Fruit fly (Drosophila melanogaster) whole organism, embryonic: ENCODE measurements around the gene Bsg.
A peak's percentile ranks its signal among the peaks of the same experiment; 100 is the strongest.

ENCODE experiments used
- Bgb ChIP-seq: fragments of 200-800 bp; sonication (Bioruptor generic); IDR thresholded peaks from 2 replicates; pipeline ENCODE4 v1.3.6; 2022; ENCODE audit warnings: missing biosample characterization, missing genetic modification characterization; ENCODE audit not compliant: partially characterized antibody
- Bteb2 ChIP-seq: fragments of 200-800 bp; sonication (Bioruptor generic); optimal IDR thresholded peaks from 2 replicates; lab custom pipeline; 2016; ENCODE audit warnings: missing biosample characterization, missing genetic modification characterization
- CG10267 ChIP-seq: fragments of 200-800 bp; sonication (Bioruptor generic); optimal IDR thresholded peaks from 2 replicates; lab custom pipeline; 2018; ENCODE audit warnings: missing biosample characterization, mild to moderate bottlenecking, missing genetic modification characterization, moderate library complexity
- CG10274 ChIP-seq: fragments of 200-800 bp; sonication (Bioruptor generic); optimal IDR thresholded peaks from 3 replicates; lab custom pipeline; 2017; ENCODE audit warnings: missing biosample characterization, mild to moderate bottlenecking, missing genetic modification characterization
- CG12155 ChIP-seq: fragments of 200-800 bp; sonication (Bioruptor generic); optimal IDR thresholded peaks from 3 replicates; lab custom pipeline; 2016; ENCODE audit warnings: missing biosample characterization, missing genetic modification characterization
- CG12744 ChIP-seq: fragments of 200-800 bp; sonication (Bioruptor generic); optimal IDR thresholded peaks from 2 replicates; lab custom pipeline; 2016; ENCODE audit warnings: missing biosample characterization, missing genetic modification characterization
- CG12769 ChIP-seq: fragments of 200-800 bp; sonication (Bioruptor generic); optimal IDR thresholded peaks from 2 replicates; lab custom pipeline; 2019; ENCODE audit warnings: missing biosample characterization, mild to moderate bottlenecking, missing genetic modification characterization, moderate library complexity
- CG13424 ChIP-seq: fragments of 200-800 bp; sonication (Bioruptor generic); optimal IDR thresholded peaks from 2 replicates; lab custom pipeline; 2019; ENCODE audit warnings: missing biosample characterization, mild to moderate bottlenecking, missing genetic modification characterization, moderate library complexity
- CG13775 ChIP-seq: fragments of 200-800 bp; sonication (Bioruptor generic); optimal IDR thresholded peaks from 3 replicates; lab custom pipeline; 2017; ENCODE audit warnings: missing biosample characterization, mild to moderate bottlenecking, missing genetic modification characterization
- CG17186 ChIP-seq: fragments of 200-800 bp; sonication (Bioruptor generic); optimal IDR thresholded peaks from 3 replicates; lab custom pipeline; 2017; ENCODE audit warnings: missing biosample characterization, missing genetic modification reagents, missing genetic modification characterization
- CG18011 ChIP-seq: fragments of 200-800 bp; sonication (Bioruptor generic); optimal IDR thresholded peaks from 2 replicates; lab custom pipeline; 2017; ENCODE audit warnings: missing biosample characterization, missing genetic modification characterization, mild to moderate bottlenecking, moderate library complexity, missing genotype
- CG34224 ChIP-seq: fragments of 200-800 bp; sonication (Bioruptor generic); IDR thresholded peaks from 3 replicates; pipeline ENCODE4 v1.3.6; 2022; ENCODE audit warnings: missing biosample characterization, missing genetic modification characterization; ENCODE audit not compliant: partially characterized antibody
- CG4360 ChIP-seq: fragments of 200-800 bp; sonication (Bioruptor generic); IDR thresholded peaks from 2 replicates; pipeline ENCODE4 v1.3.6; 2022; ENCODE audit warnings: missing biosample characterization, missing genetic modification characterization
- CG5953 ChIP-seq: fragments of 200-800 bp; sonication (Bioruptor generic); IDR thresholded peaks from 2 replicates; pipeline ENCODE4 v1.3.6; 2022; ENCODE audit warnings: missing biosample characterization, missing genetic modification characterization
- CG6175 ChIP-seq: fragments of 200-800 bp; sonication (Bioruptor generic); IDR thresholded peaks from 3 replicates; pipeline ENCODE4 v1.3.6; 2022; ENCODE audit warnings: missing biosample characterization, missing genetic modification characterization
- CG7357 ChIP-seq: fragments of 200-800 bp; sonication (Bioruptor generic); IDR thresholded peaks from 3 replicates; pipeline ENCODE4 v1.3.6; 2022; ENCODE audit warnings: missing biosample characterization, missing genetic modification characterization
- CG7928 ChIP-seq: fragments of 200-800 bp; sonication (Bioruptor generic); optimal IDR thresholded peaks from 2 replicates; lab custom pipeline; 2017; ENCODE audit warnings: missing biosample characterization, mild to moderate bottlenecking, missing genetic modification characterization
- CG8924 ChIP-seq: fragments of 200-800 bp; optimal IDR thresholded peaks from 3 replicates; lab custom pipeline; 2019; ENCODE audit warnings: missing biosample characterization, mild to moderate bottlenecking, missing genetic modification characterization, moderate library complexity
- CG9215 ChIP-seq: fragments of 200-800 bp; sonication (Bioruptor generic); IDR thresholded peaks from 2 replicates; pipeline ENCODE4 v1.3.6; 2022; ENCODE audit warnings: missing biosample characterization, missing genetic modification characterization
- CG9932 ChIP-seq: fragments of 200-800 bp; sonication (Bioruptor generic); IDR thresholded peaks from 2 replicates; pipeline ENCODE4 v1.3.6; 2022; ENCODE audit warnings: missing biosample characterization, missing genetic modification characterization
- CoRest ChIP-seq: fragments of 200-800 bp; sonication (Bioruptor generic); optimal IDR thresholded peaks from 3 replicates; lab custom pipeline; 2018; ENCODE audit warnings: missing biosample characterization, mild to moderate bottlenecking, missing genetic modification characterization, moderate library complexity
- Dip2 ChIP-seq: fragments of 200-800 bp; sonication (Bioruptor generic); IDR thresholded peaks from 2 replicates; pipeline ENCODE4 v1.3.6; 2022; ENCODE audit warnings: missing biosample characterization, missing genetic modification characterization
- Eip74EF ChIP-seq, 2 experiments: fragments of 200-800 bp in 1 of 2; fragments of >200 bp in 1 of 2; sonication (Bioruptor generic) in 1 of 2; optimal IDR thresholded peaks; 2 replicates each; lab custom pipeline; 2017 to 2019; ENCODE audit warnings: missing biosample characterization in 2 of 2, missing genetic modification characterization in 2 of 2, mild to moderate bottlenecking in 1 of 2, moderate library complexity in 1 of 2
- H15 ChIP-seq: fragments of 200-800 bp; sonication (Bioruptor generic); IDR thresholded peaks from 3 replicates; pipeline ENCODE4 v1.3.6; 2022; ENCODE audit warnings: missing biosample characterization, missing genetic modification characterization
- H2.0 ChIP-seq: fragments of 200-800 bp; sonication (Bioruptor generic); IDR thresholded peaks from 2 replicates; pipeline ENCODE4 v1.3.6; 2022; ENCODE audit warnings: missing biosample characterization, missing genetic modification characterization
- Hey ChIP-seq: fragments of 200-800 bp; sonication (Bioruptor generic); optimal IDR thresholded peaks from 3 replicates; lab custom pipeline; 2018; ENCODE audit warnings: missing biosample characterization, mild to moderate bottlenecking, missing genetic modification characterization
- Hr78 ChIP-seq, 2 experiments: fragments of 200-800 bp in 1 of 2; fragments of >200 bp in 1 of 2; sonication (Bioruptor generic) in 1 of 2; optimal IDR thresholded peaks; 2 replicates each; lab custom pipeline; 2017 to 2019; ENCODE audit warnings: missing biosample characterization in 2 of 2, missing genetic modification characterization in 2 of 2, mild to moderate bottlenecking in 1 of 2, moderate library complexity in 1 of 2
- Lhr ChIP-seq: fragments of 200-800 bp; sonication (Bioruptor generic); optimal IDR thresholded peaks from 3 replicates; lab custom pipeline; 2017; ENCODE audit warnings: mild to moderate bottlenecking, missing biosample characterization, missing genetic modification reagents, missing genetic modification characterization
- NFAT ChIP-seq: fragments of 200-800 bp; sonication (Bioruptor generic); IDR thresholded peaks from 2 replicates; pipeline ENCODE4 v1.3.6; 2022; ENCODE audit warnings: missing biosample characterization, missing genetic modification characterization
- Nf-YB ChIP-seq: fragments of 200-800 bp; sonication (Bioruptor generic); optimal IDR thresholded peaks from 3 replicates; lab custom pipeline; 2019; ENCODE audit warnings: missing biosample characterization, mild to moderate bottlenecking, missing genetic modification characterization, moderate library complexity
- Side ChIP-seq: fragments of 200-800 bp; sonication (Bioruptor generic); optimal IDR thresholded peaks from 2 replicates; lab custom pipeline; 2016; ENCODE audit warnings: missing biosample characterization, missing genetic modification characterization
- Ssrp ChIP-seq: fragments of 200-800 bp; sonication (Bioruptor generic); optimal IDR thresholded peaks from 2 replicates; lab custom pipeline; 2018; ENCODE audit warnings: missing biosample characterization, mild to moderate bottlenecking, missing genetic modification characterization, moderate library complexity
- Stat92E ChIP-seq, 3 experiments: fragments of >200 bp in 2 of 3; fragments of 200-800 bp in 1 of 3; sonication (Bioruptor generic) in 1 of 3; optimal IDR thresholded peaks; 2 replicates each; lab custom pipeline; 2017 to 2019; ENCODE audit warnings: missing biosample characterization in 3 of 3, missing genetic modification characterization in 3 of 3, mild to moderate bottlenecking in 1 of 3, moderate library complexity in 1 of 3
- bab2 ChIP-seq: fragments of 200-800 bp; sonication (Bioruptor generic); optimal IDR thresholded peaks from 2 replicates; lab custom pipeline; 2016; ENCODE audit warnings: missing biosample characterization, missing genetic modification characterization
- gce ChIP-seq: fragments of 200-800 bp; sonication (Bioruptor generic); IDR thresholded peaks from 3 replicates; pipeline ENCODE4 v1.3.6; 2022; ENCODE audit warnings: missing biosample characterization, missing genetic modification characterization
- gcm ChIP-seq: fragments of 200-800 bp; sonication (Bioruptor generic); optimal IDR thresholded peaks from 2 replicates; lab custom pipeline; 2019; ENCODE audit warnings: missing biosample characterization, mild to moderate bottlenecking, missing genetic modification characterization, moderate library complexity
- gsb ChIP-seq: fragments of 200-800 bp; sonication (Bioruptor generic); IDR thresholded peaks from 2 replicates; pipeline ENCODE4 v1.3.6; 2022; ENCODE audit warnings: missing biosample characterization, missing genetic modification characterization
- gsb-n ChIP-seq: fragments of 200-800 bp; sonication (Bioruptor generic); optimal IDR thresholded peaks from 3 replicates; lab custom pipeline; 2018; ENCODE audit warnings: missing biosample characterization, mild to moderate bottlenecking, missing genetic modification characterization
- hb ChIP-seq: fragments of 200-800 bp; sonication (Bioruptor generic); IDR thresholded peaks from 3 replicates; pipeline ENCODE4 v1.3.6; 2022; ENCODE audit warnings: missing biosample characterization, missing genetic modification characterization; ENCODE audit not compliant: partially characterized antibody
- hbn ChIP-seq: fragments of 200-800 bp; sonication (Bioruptor generic); IDR thresholded peaks from 2 replicates; pipeline ENCODE4 v1.3.6; 2022; ENCODE audit warnings: missing biosample characterization, missing genetic modification characterization; ENCODE audit not compliant: partially characterized antibody
- jigr1 ChIP-seq: fragments of 200-800 bp; sonication (Bioruptor generic); IDR thresholded peaks from 3 replicates; pipeline ENCODE4 v1.3.6; 2022; ENCODE audit warnings: missing biosample characterization, missing genetic modification characterization
- mirr ChIP-seq: fragments of 200-800 bp; sonication (Bioruptor generic); optimal IDR thresholded peaks from 3 replicates; lab custom pipeline; 2018; ENCODE audit warnings: missing biosample characterization, mild to moderate bottlenecking, missing genetic modification characterization
- mld ChIP-seq: fragments of 200-800 bp; sonication (Bioruptor generic); IDR thresholded peaks from 3 replicates; pipeline ENCODE4 v1.3.6; 2022; ENCODE audit warnings: missing biosample characterization, missing genetic modification characterization; ENCODE audit not compliant: partially characterized antibody
- pros ChIP-seq: fragments of 200-800 bp; sonication (Bioruptor generic); optimal IDR thresholded peaks from 3 replicates; lab custom pipeline; 2019; ENCODE audit warnings: missing biosample characterization, mild to moderate bottlenecking, missing genetic modification characterization, moderate library complexity
- schlank ChIP-seq: fragments of 200-800 bp; sonication (Bioruptor generic); optimal IDR thresholded peaks from 2 replicates; lab custom pipeline; 2018; ENCODE audit warnings: missing biosample characterization, mild to moderate bottlenecking, missing genetic modification characterization
- sens ChIP-seq: fragments of 200-800 bp; sonication (Bioruptor generic); peaks from one replicate; lab custom pipeline; 2016; ENCODE audit warnings: missing biosample characterization, missing genetic modification characterization
- ssp ChIP-seq: fragments of 200-800 bp; sonication (Bioruptor generic); IDR thresholded peaks from 2 replicates; pipeline ENCODE4 v1.3.6; 2022; ENCODE audit warnings: missing biosample characterization, missing genetic modification characterization
- tx ChIP-seq: fragments of 200-800 bp; sonication (Bioruptor generic); optimal IDR thresholded peaks from 2 replicates; lab custom pipeline; 2016; ENCODE audit warnings: missing biosample characterization, missing genetic modification characterization
- wek ChIP-seq: fragments of 200-800 bp; sonication (Bioruptor generic); optimal IDR thresholded peaks from 3 replicates; lab custom pipeline; 2018; ENCODE audit warnings: missing biosample characterization, mild to moderate bottlenecking, missing genetic modification characterization, moderate library complexity
- yki ChIP-seq: fragments of >200 bp; optimal IDR thresholded peaks from 3 replicates; lab custom pipeline; 2018

The Bsg gene

DNA sequence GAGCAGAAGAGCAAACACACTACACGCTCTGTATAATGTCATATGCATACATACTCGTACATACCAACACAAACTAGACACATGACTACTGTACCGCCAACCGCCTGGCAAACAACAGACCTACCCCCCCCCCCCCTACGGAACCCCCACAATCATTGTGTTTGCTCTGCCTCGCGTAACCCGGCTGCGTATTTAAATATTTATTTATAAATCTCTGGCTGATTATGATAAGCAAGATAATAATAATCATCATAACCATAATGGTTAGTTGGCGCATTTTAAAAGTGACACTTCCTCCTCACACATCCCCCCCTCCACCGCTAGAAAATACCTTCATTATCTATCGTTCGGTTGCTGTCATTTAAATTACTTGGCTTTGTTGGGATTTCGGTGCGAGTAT is 14.2 kb downstream of the Bsg start (continued):
- TF ChIP-seq bab2 (no peak), gsb (GFP tag; lab: Robert Waterston, UW) (peak; percentile 49), schlank (peak; percentile 44), CG4360 (GFP tag; lab: Robert Waterston, UW) (no peak), mirr (GFP tag; lab: Kevin White, UChicago) (peak; percentile 66), CG10267 (tag; lab: Kevin White, UChicago) (no peak), NFAT (peak; percentile 53; the same call in 1 of the 2 replicates), wek (GFP tag; lab: Kevin White, UChicago) (peak; percentile 72), CG9215 (GFP tag; lab: Robert Waterston, UW) (no peak), Bteb2 (GFP tag; lab: Kevin White, UChicago) (no peak), CG12744 (GFP tag; lab: Kevin White, UChicago) (no peak), Hey (tag; lab: Kevin White, UChicago) (peak; percentile 53), CG13424 (tag; lab: Kevin White, UChicago) (peak; percentile 50), CG9932 (GFP tag; lab: Robert Waterston, UW) (no peak), Bgb (no peak), Side (GFP tag; lab: Kevin White, UChicago) (peak; percentile 24), ssp (GFP tag; lab: Robert Waterston, UW) (no peak), gsb-n (peak; percentile 54), gcm (GFP tag; lab: Kevin White, UChicago) (peak; percentile 58), Eip74EF (GFP tag; optimal IDR thresholded peaks at IDR 0.05; lab: Kevin White, UChicago) (peak in 1 of 2 experiments; percentile 76), pros (GFP tag; lab: Kevin White, UChicago) (no peak), yki (no peak), tx (no peak), Hr78 (GFP tag; optimal IDR thresholded peaks at IDR 0.05; lab: Kevin White, UChicago) (peak in 1 of 2 experiments; percentile 64), CG18011 (GFP tag; lab: Kevin White, UChicago) (peak; percentile 37), CG8924 (tag; lab: Kevin White, UChicago) (peak; percentile 45), CG6175 (GFP tag; lab: Robert Waterston, UW) (no peak), gce (GFP tag; lab: Robert Waterston, UW) (0 out of 3 replicates have a peak, but pooled peaks have one; percentile 20), CoRest (tag; lab: Kevin White, UChicago) (peak; percentile 39), H15 (GFP tag; lab: Robert Waterston, UW) (no peak), CG10274 (GFP tag; lab: Kevin White, UChicago) (peak; percentile 32), Nf-YB (peak; percentile 26), hbn (GFP tag; lab: Robert Waterston, UW) (no peak), CG12769 (tag; lab: Kevin White, UChicago) (peak; percentile 72), sens (GFP tag; lab: Kevin White, UChicago) (no peak), H2.0 (GFP tag; lab: Robert Waterston, UW) (no peak), Stat92E (GFP tag; optimal IDR thresholded peaks at IDR 0.05; lab: Kevin White, UChicago) (no peak), mld (no peak), CG7357 (GFP tag; lab: Robert Waterston, UW) (no peak), CG13775 (GFP tag; lab: Kevin White, UChicago) (peak; percentile 12), Lhr (GFP tag; lab: Kevin White, UChicago) (peak; percentile 33), hb (GFP tag; lab: Robert Waterston, UW) (no peak), jigr1 (no peak), Ssrp (no peak), CG5953 (no peak), CG17186 (GFP tag; lab: Kevin White, UChicago) (peak; percentile 12), CG12155 (no peak), CG34224 (GFP tag; lab: Robert Waterston, UW) (no peak), Dip2 (GFP tag; lab: Robert Waterston, UW) (no peak), CG7928 (GFP tag; lab: Kevin White, UChicago) (peak; percentile 15)
